Worm (Caenorhabditis elegans) whole organism, midembryonic: ENCODE measurements around the gene inx-5.

Experiments used
- T22C8.4 ChIP-seq: fragments of 200-800 bp; sonication (Bioruptor generic); IDR thresholded peaks from 2 replicates; pipeline ENCODE4 v1.3.6; 2022; ENCODE audit warnings: missing genetic modification characterization, missing compliant biosample characterization
- cog-1 ChIP-seq: sonication (generic microtip); optimal IDR thresholded peaks from 2 replicates; lab custom pipeline; 2016; ENCODE audit warnings: missing genetic modification characterization, missing compliant biosample characterization
- flt-1 ChIP-seq: fragments of 200-800 bp; sonication (Bioruptor generic); IDR thresholded peaks from 2 replicates; pipeline ENCODE4 v1.3.6; 2022; ENCODE audit warnings: missing genetic modification characterization, missing compliant biosample characterization
- klf-2 ChIP-seq: fragments of 200-800 bp; sonication (Bioruptor generic); conservative IDR thresholded peaks from 2 replicates; pipeline ENCODE4 v1.3.6; 2022; ENCODE audit warnings: missing genetic modification reagents, missing genetic modification characterization, missing compliant biosample characterization
- med-1 ChIP-seq: sonication (generic microtip); optimal IDR thresholded peaks from 2 replicates; lab custom pipeline; 2017; ENCODE audit warnings: missing genetic modification characterization, mild to moderate bottlenecking, missing compliant biosample characterization, antibody characterized with exemption, missing genetic modification reagents; ENCODE audit not compliant: insufficient read depth
- ref-1 ChIP-seq: fragments of 200-800 bp; sonication (Bioruptor generic); conservative IDR thresholded peaks from 2 replicates; pipeline ENCODE4 v1.3.6; 2022; ENCODE audit warnings: missing genetic modification reagents, missing genetic modification characterization, missing compliant biosample characterization
- tab-1 ChIP-seq: fragments of 200-800 bp; sonication (Bioruptor generic); IDR thresholded peaks from 2 replicates; pipeline ENCODE4 v1.3.6; 2022; ENCODE audit warnings: missing genetic modification characterization, missing compliant biosample characterization
- ztf-23 ChIP-seq: fragments of 200-800 bp; sonication (Bioruptor generic); IDR thresholded peaks from 2 replicates; pipeline ENCODE4 v1.3.6; 2022; ENCODE audit warnings: missing genetic modification reagents, missing genetic modification characterization, missing compliant biosample characterization
- ztf-29 ChIP-seq: fragments of 200-800 bp; sonication (Bioruptor generic); IDR thresholded peaks from 2 replicates; pipeline ENCODE4 v1.3.6; 2022; ENCODE audit warnings: missing genetic modification reagents, missing genetic modification characterization, missing compliant biosample characterization

The inx-5 gene

DNA sequence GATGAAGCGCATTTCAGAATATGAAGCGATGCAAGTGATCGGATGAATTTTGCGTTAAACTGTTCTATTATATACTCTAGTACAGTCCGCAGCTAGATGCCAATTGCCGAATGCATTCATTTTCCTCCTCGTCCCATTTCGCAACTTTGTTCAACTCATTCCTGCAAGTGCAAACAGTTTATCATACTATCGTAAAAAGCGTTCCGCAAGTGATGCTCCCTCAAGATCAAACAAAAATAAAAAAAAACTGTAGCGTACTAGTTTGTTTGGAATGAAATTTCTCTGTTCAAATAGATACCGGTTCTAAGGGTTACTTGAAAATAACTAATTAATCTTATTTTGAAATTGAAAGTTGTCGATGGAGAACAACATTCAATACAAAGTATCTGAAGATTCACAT is 18.7 kb upstream of the inx-5 start, which contains the start of gene pqn-57:
Gene pqn-57, minus strand, starts transcription at position 101 of the 400 bp plus-strand sequence.
- no peak for TF ChIP-seq tab-1 (GFP tag; lab: Robert Waterston, UW)
- TF ChIP-seq med-1 (GFP tag; lab: Kevin White, UChicago) = no peak
- TF ChIP-seq cog-1 (tag; lab: Kevin White, UChicago) = no peak
- TF ChIP-seq ref-1 (GFP tag; lab: Robert Waterston, UW) = no peak
- no peak for TF ChIP-seq flt-1 (GFP tag; lab: Robert Waterston, UW)

DNA sequence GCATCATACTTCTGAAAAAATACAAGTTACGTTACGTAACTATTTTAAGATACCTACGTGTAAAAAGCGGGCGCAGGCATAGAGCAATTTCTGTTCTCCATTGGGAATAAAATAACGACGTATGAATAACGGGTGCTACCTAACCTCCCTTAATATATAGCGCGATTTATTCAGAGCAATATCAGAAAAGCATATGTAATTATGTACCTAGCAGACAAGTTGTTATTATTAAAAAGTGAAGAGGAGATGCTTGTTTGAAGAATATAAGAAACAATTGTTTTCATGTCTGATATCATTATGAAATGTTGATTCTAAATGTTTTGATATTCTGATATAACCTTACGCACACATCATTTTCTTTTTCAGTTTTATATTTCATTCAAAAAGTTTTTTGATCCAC is 16.8 kb upstream of the inx-5 start, which contains the start of gene srh-11:
Gene srh-11, minus strand, starts transcription at position 101 of the 400 bp plus-strand sequence.
- TF ChIP-seq klf-2 (no peak), flt-1 (GFP tag; lab: Robert Waterston, UW) (no peak), ref-1 (GFP tag; lab: Robert Waterston, UW) (no peak), med-1 (GFP tag; lab: Kevin White, UChicago) (no peak), ztf-29 (GFP tag; lab: Robert Waterston, UW) (no peak), T22C8.4 (GFP tag; lab: Robert Waterston, UW) (no peak), tab-1 (GFP tag; lab: Robert Waterston, UW) (no peak), ztf-23 (GFP tag; lab: Robert Waterston, UW) (no peak)

DNA sequence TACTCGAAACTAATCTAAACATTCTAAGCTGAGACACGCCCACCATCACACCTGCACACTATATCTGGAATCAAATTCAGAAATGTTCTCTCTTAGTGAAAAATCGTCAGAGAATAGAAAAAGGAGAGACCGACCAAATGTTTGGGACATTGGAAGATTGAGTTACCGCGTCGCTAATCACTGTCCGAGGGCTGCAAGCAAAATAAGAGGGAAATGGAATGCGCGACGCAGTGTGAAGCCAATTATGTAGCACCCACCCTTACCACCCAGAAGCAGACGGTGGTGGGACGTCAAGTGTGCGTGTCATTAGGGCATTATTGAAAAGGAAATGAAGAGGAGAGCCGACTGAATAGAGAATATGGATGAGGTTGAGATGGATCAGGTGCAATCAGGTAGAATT is 9.4 kb upstream of the inx-5 start:
- TF ChIP-seq ztf-29 (GFP tag; lab: Robert Waterston, UW) (no peak), cog-1 (tag; lab: Kevin White, UChicago) (no peak), ref-1 (GFP tag; lab: Robert Waterston, UW) (no peak), klf-2 (no peak), med-1 (GFP tag; lab: Kevin White, UChicago) (no peak), ztf-23 (GFP tag; lab: Robert Waterston, UW) (no peak), flt-1 (GFP tag; lab: Robert Waterston, UW) (no peak)

DNA sequence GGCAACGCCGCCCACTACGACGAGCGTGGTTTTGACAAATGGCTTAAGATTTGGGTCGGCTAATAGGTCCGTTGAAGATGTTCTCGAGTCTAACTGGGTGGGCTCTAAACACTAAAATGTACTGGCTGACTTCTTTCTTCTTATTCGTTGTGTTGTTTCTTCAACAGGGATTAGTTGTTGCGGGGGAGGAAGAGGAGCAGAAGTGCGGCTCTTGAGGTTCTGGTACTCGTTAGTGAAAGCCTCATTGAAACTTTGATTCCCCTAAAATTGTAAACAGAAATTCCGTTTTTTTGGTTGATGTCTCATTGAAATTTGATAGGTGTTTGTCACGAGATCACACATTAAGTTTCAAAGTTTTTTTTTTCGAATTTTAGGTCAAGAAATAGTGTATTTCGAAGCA is 8.5 kb upstream of the inx-5 start:
- TF ChIP-seq flt-1 (GFP tag; lab: Robert Waterston, UW) (no peak), med-1 (GFP tag; lab: Kevin White, UChicago) (no peak), ztf-29 (GFP tag; lab: Robert Waterston, UW) (no peak), ref-1 (GFP tag; lab: Robert Waterston, UW) (no peak), klf-2 (no peak), tab-1 (GFP tag; lab: Robert Waterston, UW) (no peak), ztf-23 (GFP tag; lab: Robert Waterston, UW) (no peak), cog-1 (tag; lab: Kevin White, UChicago) (no peak), T22C8.4 (GFP tag; lab: Robert Waterston, UW) (no peak)

DNA sequence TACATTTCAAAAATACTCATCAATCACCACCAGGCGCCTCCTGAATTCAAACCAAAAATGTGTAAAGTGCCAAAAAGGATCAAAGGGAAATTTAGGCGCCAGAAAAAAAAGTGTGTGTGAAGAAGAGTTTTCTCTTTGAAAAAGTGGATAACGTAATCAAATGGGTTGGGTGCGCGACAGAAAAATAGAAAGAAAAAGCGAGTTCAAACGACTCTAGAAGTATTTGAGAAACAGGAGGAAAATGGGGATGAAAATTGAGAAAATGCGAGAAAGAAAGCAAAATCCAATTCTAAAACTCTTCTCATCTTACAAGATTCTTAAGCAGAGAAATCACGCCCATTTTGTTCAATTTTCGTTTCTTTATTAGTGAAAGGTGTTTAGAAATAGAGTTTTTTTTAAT is 6.3 kb upstream of the inx-5 start:
- TF ChIP-seq cog-1 (tag; lab: Kevin White, UChicago) (no peak), ref-1 (GFP tag; lab: Robert Waterston, UW) (no peak), T22C8.4 (GFP tag; lab: Robert Waterston, UW) (no peak), tab-1 (GFP tag; lab: Robert Waterston, UW) (no peak), med-1 (GFP tag; lab: Kevin White, UChicago) (no peak), ztf-23 (GFP tag; lab: Robert Waterston, UW) (no peak), flt-1 (GFP tag; lab: Robert Waterston, UW) (no peak), klf-2 (no peak), ztf-29 (GFP tag; lab: Robert Waterston, UW) (no peak)

DNA sequence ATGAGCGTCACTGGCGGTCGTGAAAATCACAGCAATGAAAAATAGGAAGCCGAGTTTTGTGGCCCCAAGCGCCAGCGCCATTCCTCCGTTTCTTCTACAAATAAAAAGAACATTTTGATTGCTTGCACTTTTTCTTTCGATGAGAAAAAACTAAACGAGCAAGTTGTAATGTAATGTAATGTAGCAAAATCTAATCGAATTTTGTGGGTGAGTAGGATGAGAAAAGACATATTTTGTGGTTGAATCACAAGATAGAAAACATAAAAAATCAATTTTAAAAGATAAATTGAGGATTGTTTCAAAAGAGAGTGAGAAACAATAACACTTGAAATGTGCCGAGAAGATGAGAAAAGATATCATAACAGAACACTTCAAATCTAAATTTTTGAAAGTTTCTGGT is 5.4 kb upstream of the inx-5 start, which contains the start of gene R09F10.5:
Gene R09F10.5, minus strand, starts transcription at position 101 of the 400 bp plus-strand sequence.
- TF ChIP-seq tab-1 (GFP tag; lab: Robert Waterston, UW) (no peak), klf-2 (no peak), flt-1 (GFP tag; lab: Robert Waterston, UW) (no peak), ref-1 (GFP tag; lab: Robert Waterston, UW) (no peak), med-1 (GFP tag; lab: Kevin White, UChicago) (no peak), ztf-23 (GFP tag; lab: Robert Waterston, UW) (no peak), T22C8.4 (GFP tag; lab: Robert Waterston, UW) (no peak), ztf-29 (GFP tag; lab: Robert Waterston, UW) (no peak), cog-1 (tag; lab: Kevin White, UChicago) (no peak)

DNA sequence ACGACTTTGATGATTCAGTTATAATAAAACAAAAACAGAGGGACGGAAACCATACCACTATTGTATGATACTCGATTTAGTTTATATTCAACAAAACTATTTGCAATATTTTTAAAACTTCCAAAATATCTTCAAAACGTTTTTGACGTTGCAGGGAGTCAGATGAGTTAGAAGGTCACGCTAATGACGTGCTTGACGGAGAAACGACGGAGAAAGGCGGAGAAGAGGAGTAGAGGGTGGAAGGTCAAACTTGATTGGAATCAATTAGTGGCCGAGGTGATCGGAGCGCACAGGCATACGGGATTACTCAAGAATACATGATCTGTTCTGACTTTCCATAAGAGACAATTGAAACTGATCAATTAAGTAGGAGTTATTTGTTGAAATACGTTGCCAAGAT is 604 bp upstream of the inx-5 start:
- no peak for TF ChIP-seq klf-2
- TF ChIP-seq T22C8.4 (GFP tag; lab: Robert Waterston, UW) = no peak
- no peak for TF ChIP-seq flt-1 (GFP tag; lab: Robert Waterston, UW)
- TF ChIP-seq med-1 (GFP tag; lab: Kevin White, UChicago) = no peak
- no peak for TF ChIP-seq ref-1 (GFP tag; lab: Robert Waterston, UW)
- no peak for TF ChIP-seq ztf-23 (GFP tag; lab: Robert Waterston, UW)
- no peak for TF ChIP-seq cog-1 (tag; lab: Kevin White, UChicago)
- no peak for TF ChIP-seq ztf-29 (GFP tag; lab: Robert Waterston, UW)
- no peak for TF ChIP-seq tab-1 (GFP tag; lab: Robert Waterston, UW)

DNA sequence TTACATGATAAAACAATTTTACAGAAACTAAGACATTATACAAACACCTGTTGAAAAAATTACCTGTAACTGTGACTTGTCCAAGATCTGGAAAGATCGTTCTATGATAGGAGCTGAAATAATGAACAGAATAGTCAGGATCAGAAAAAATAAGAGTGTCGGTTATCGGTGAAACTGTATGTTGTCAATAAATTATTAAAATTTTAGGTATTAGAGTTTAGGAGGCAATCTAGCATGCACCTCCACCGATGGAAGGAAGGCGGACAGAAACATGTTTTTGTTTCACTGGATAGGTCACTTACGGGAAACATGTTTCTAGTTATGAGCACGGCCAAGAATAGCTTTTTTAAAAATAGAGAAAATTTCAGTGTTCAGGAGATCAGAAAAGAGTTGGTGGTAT is 2.6 kb downstream of the inx-5 start, which contains the start of gene ced-13:
Gene ced-13, minus strand, starts transcription at position 101 of the 400 bp plus-strand sequence.
- TF ChIP-seq flt-1 (GFP tag; lab: Robert Waterston, UW) = no peak
- TF ChIP-seq tab-1 (GFP tag; lab: Robert Waterston, UW) = no peak
- TF ChIP-seq cog-1 (tag; lab: Kevin White, UChicago) = no peak
- no peak for TF ChIP-seq klf-2
- no peak for TF ChIP-seq med-1 (GFP tag; lab: Kevin White, UChicago)
- TF ChIP-seq T22C8.4 (GFP tag; lab: Robert Waterston, UW) = no peak
- TF ChIP-seq ztf-29 (GFP tag; lab: Robert Waterston, UW) = no peak
- no peak for TF ChIP-seq ref-1 (GFP tag; lab: Robert Waterston, UW)
- TF ChIP-seq ztf-23 (GFP tag; lab: Robert Waterston, UW) = no peak

DNA sequence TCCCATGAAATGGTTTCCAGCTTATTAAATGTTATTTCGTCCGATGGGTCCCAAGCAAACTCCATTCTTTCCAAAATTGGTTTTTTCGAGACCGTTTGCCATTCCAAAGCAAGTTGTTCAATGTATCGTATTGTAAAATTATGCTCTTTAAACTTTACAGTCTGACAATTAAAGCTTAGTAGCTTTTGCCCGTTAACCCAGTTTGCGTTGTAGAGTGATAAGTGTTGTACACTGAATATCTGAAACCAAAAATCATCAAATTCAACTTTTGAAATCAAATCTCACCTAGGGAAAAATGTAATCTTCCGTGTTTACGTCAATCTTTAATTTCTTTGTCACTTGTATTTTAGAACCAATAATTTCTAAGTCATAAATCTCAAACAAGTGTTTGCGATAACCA is 4.9 kb downstream of the inx-5 start:
- TF ChIP-seq ztf-23 (GFP tag; lab: Robert Waterston, UW) = no peak
- TF ChIP-seq ztf-29 (GFP tag; lab: Robert Waterston, UW) = no peak
- no peak for TF ChIP-seq ref-1 (GFP tag; lab: Robert Waterston, UW)
- no peak for TF ChIP-seq cog-1 (tag; lab: Kevin White, UChicago)
- TF ChIP-seq med-1 (GFP tag; lab: Kevin White, UChicago) = no peak
- no peak for TF ChIP-seq T22C8.4 (GFP tag; lab: Robert Waterston, UW)
- TF ChIP-seq tab-1 (GFP tag; lab: Robert Waterston, UW) = no peak
- TF ChIP-seq flt-1 (GFP tag; lab: Robert Waterston, UW) = no peak
- no peak for TF ChIP-seq klf-2
